In genomic region chr2L:19014881-19015366, dm6 we compare ENCODE assay signal across 2 fruit fly cellular contexts.
TF ChIP-seq lines count a peak whose summit lies in the region.

No protein-coding gene starts in this region.

- no peak for TF ChIP-seq CTCF in whole organism, embryonic (GFP tag; optimal IDR thresholded peaks at IDR 0.05; lab: Kevin White, UChicago)

TF ChIP-seq in whole organism, embryonic, 481 proteins besides CTCF, POLR2A, EP300 and RAD21:
- no peak for TF ChIP-seq sens (GFP tag; lab: Kevin White, UChicago)
- TF ChIP-seq Hey (tag; optimal IDR thresholded peaks at IDR 0.05; lab: Kevin White, UChicago) = peak; percentile 71
- TF ChIP-seq CG2889 (GFP tag; IDR thresholded peaks at IDR 0.05; lab: Robert Waterston, UW) = 0 out of 3 replicates have a peak, but pooled peaks have one; percentile 10
- TF ChIP-seq Aef1 (GFP tag; IDR thresholded peaks at IDR 0.05; lab: Robert Waterston, UW) = 0 out of 3 replicates have a peak, but pooled peaks have one; percentile 2
- peak; percentile 40 for TF ChIP-seq Meics (GFP tag; optimal IDR thresholded peaks at IDR 0.05; lab: Kevin White, UChicago)
- TF ChIP-seq Ets65A (GFP tag; lab: Kevin White, UChicago) = peak; percentile 44
- TF ChIP-seq CG18476 (GFP tag; optimal IDR thresholded peaks at IDR 0.05; lab: Kevin White, UChicago) = peak; percentile 0
- peak; percentile 46 for TF ChIP-seq mirr (GFP tag; optimal IDR thresholded peaks at IDR 0.05; lab: Kevin White, UChicago)
- TF ChIP-seq CG18599 (GFP tag; optimal IDR thresholded peaks at IDR 0.05; lab: Kevin White, UChicago) = peak; percentile 57
- peak; percentile 24 for TF ChIP-seq lilli (GFP tag; optimal IDR thresholded peaks at IDR 0.05; lab: Kevin White, UChicago)
- peak; percentile 38 for TF ChIP-seq lab (GFP tag; optimal IDR thresholded peaks at IDR 0.05; lab: Kevin White, UChicago)
- TF ChIP-seq sob (GFP tag; IDR thresholded peaks at IDR 0.05; lab: Robert Waterston, UW) = 0 out of 2 replicates have a peak, but pooled peaks have one; percentile 2
- TF ChIP-seq psq (GFP tag; optimal IDR thresholded peaks at IDR 0.05; lab: Kevin White, UChicago) = no peak
- TF ChIP-seq Deaf1 (tag; optimal IDR thresholded peaks at IDR 0.05; lab: Kevin White, UChicago) = peak; percentile 68
- peak; percentile 82 for TF ChIP-seq crol (GFP tag; IDR thresholded peaks at IDR 0.05; lab: Robert Waterston, UW)
- no peak for TF ChIP-seq CG11504 (tag; optimal IDR thresholded peaks at IDR 0.05; lab: Kevin White, UChicago)
- peak; percentile 31 for TF ChIP-seq CG12104 (GFP tag; optimal IDR thresholded peaks at IDR 0.05; lab: Kevin White, UChicago)
- peak; percentile 72 for TF ChIP-seq sd (tag; optimal IDR thresholded peaks at IDR 0.05; lab: Kevin White, UChicago)
- 0 out of 3 replicates have a peak, but pooled peaks have one; percentile 4 for TF ChIP-seq croc (GFP tag; conservative IDR thresholded peaks at IDR 0.05; lab: Robert Waterston, UW)
- TF ChIP-seq CG2875 (GFP tag; optimal IDR thresholded peaks at IDR 0.05; lab: Kevin White, UChicago) = no peak
- TF ChIP-seq abd-A (tag; optimal IDR thresholded peaks at IDR 0.05; lab: Kevin White, UChicago) = peak; percentile 5
- peak; percentile 9; the same call in 1 of the 2 replicates for TF ChIP-seq wor (GFP tag; IDR thresholded peaks at IDR 0.05; lab: Robert Waterston, UW)
- no peak for TF ChIP-seq MESR4 (GFP tag; optimal IDR thresholded peaks at IDR 0.05; lab: Kevin White, UChicago)
- peak; percentile 53 for TF ChIP-seq CG7556 (GFP tag; optimal IDR thresholded peaks at IDR 0.05; lab: Kevin White, UChicago)
- 0 out of 2 replicates have a peak, but pooled peaks have one; percentile 1 for TF ChIP-seq slbo (GFP tag; IDR thresholded peaks at IDR 0.05; lab: Robert Waterston, UW)
- TF ChIP-seq CG13296 (GFP tag; optimal IDR thresholded peaks at IDR 0.05; lab: Kevin White, UChicago) = no peak
- 0 out of 2 replicates have a peak, but pooled peaks have one; percentile 2 for TF ChIP-seq esg (GFP tag; conservative IDR thresholded peaks at IDR 0.05; lab: Robert Waterston, UW)
- TF ChIP-seq CG3995 (GFP tag; optimal IDR thresholded peaks at IDR 0.05; lab: Kevin White, UChicago) = no peak
- peak; percentile 33; the same call in 1 of the 2 replicates for TF ChIP-seq Bgb (GFP tag; IDR thresholded peaks at IDR 0.05; lab: Robert Waterston, UW; ENCODE audit: partially characterized antibody)
- 0 out of 2 replicates have a peak, but pooled peaks have one; percentile 4 for TF ChIP-seq CG31441 (GFP tag; IDR thresholded peaks at IDR 0.05; lab: Robert Waterston, UW)

TF ChIP-seq in whole organism, wandering third instar larva, 38 proteins besides CTCF, POLR2A, EP300 and RAD21:
- TF ChIP-seq N (GFP tag; optimal IDR thresholded peaks at IDR 0.05; lab: Kevin White, UChicago) (no peak), Jra (GFP tag; optimal IDR thresholded peaks at IDR 0.05; lab: Kevin White, UChicago) (no peak), Vsx2 (GFP tag; optimal IDR thresholded peaks at IDR 0.05; lab: Kevin White, UChicago; ENCODE audit: partially characterized antibody) (peak; percentile 13), Sp1 (GFP tag; optimal IDR thresholded peaks at IDR 0.05; lab: Kevin White, UChicago) (no peak), sage (GFP tag; optimal IDR thresholded peaks at IDR 0.05; lab: Kevin White, UChicago) (no peak), Myc (optimal IDR thresholded peaks at IDR 0.05; lab: Kevin White, UChicago) (no peak), woc (GFP tag; optimal IDR thresholded peaks at IDR 0.05; lab: Kevin White, UChicago) (no peak), dmrt93B (GFP tag; optimal IDR thresholded peaks at IDR 0.05; lab: Kevin White, UChicago) (no peak)
